Worm (Caenorhabditis elegans) whole organism, L2 larva: Measurements from ENCODE around the gene clec-79.

Source experiments
- R02D3.7 ChIP-seq: fragments of 150-350 bp; optimal IDR thresholded peaks from 2 replicates; lab custom pipeline; 2014; ENCODE audit warnings: missing biosample characterization, missing genetic modification characterization
- Y55F3AM.14 ChIP-seq: fragments of 200-800 bp; sonication (Bioruptor generic); optimal IDR thresholded peaks from 2 replicates; lab custom pipeline; 2018; ENCODE audit warnings: mild to moderate bottlenecking, missing genetic modification characterization, missing compliant biosample characterization
- ZK546.5 ChIP-seq: sonication (generic microtip); optimal IDR thresholded peaks from 2 replicates; lab custom pipeline; 2017; ENCODE audit warnings: missing biosample characterization, missing genetic modification characterization
- aly-2 ChIP-seq: fragments of 150-350 bp; optimal IDR thresholded peaks from 2 replicates; lab custom pipeline; 2014; ENCODE audit warnings: missing biosample characterization, missing genetic modification characterization
- ama-1 ChIP-seq: fragments of 150-350 bp; optimal IDR thresholded peaks from 2 replicates; lab custom pipeline; 2018; ENCODE audit warnings: inconsistent platforms
- blmp-1 ChIP-seq: sonication (generic microtip); optimal IDR thresholded peaks from 2 replicates; lab custom pipeline; 2017; ENCODE audit warnings: missing genetic modification characterization, mild to moderate bottlenecking, missing compliant biosample characterization, antibody characterized with exemption, moderate library complexity; ENCODE audit not compliant: insufficient read depth
- ceh-16 ChIP-seq: fragments of 150-350 bp; optimal IDR thresholded peaks from 2 replicates; lab custom pipeline; 2014; ENCODE audit warnings: missing biosample characterization, missing genetic modification characterization
- ceh-82 ChIP-seq: fragments of 150-350 bp; optimal IDR thresholded peaks from 2 replicates; lab custom pipeline; 2014; ENCODE audit warnings: missing biosample characterization, missing genetic modification characterization
- crh-2 ChIP-seq: sonication (generic microtip); optimal IDR thresholded peaks from 2 replicates; lab custom pipeline; 2017; ENCODE audit warnings: missing biosample characterization, missing genetic modification characterization
- dmd-4 ChIP-seq: sonication (generic microtip); optimal IDR thresholded peaks from 2 replicates; lab custom pipeline; 2017; ENCODE audit warnings: missing biosample characterization, missing genetic modification characterization
- egl-27 ChIP-seq: sonication (generic microtip); optimal IDR thresholded peaks from 3 replicates; lab custom pipeline; 2017; ENCODE audit warnings: missing biosample characterization, missing genetic modification reagents, missing genetic modification characterization
- elt-1 ChIP-seq: fragments of 150-350 bp; optimal IDR thresholded peaks from 2 replicates; lab custom pipeline; 2014; ENCODE audit warnings: missing biosample characterization, missing genetic modification characterization
- fos-1 ChIP-seq: fragments of 150-350 bp; optimal IDR thresholded peaks from 2 replicates; lab custom pipeline; 2014; ENCODE audit warnings: missing biosample characterization, missing genetic modification characterization
- gmeb-1 ChIP-seq: fragments of 150-350 bp; optimal IDR thresholded peaks from 2 replicates; lab custom pipeline; 2014; ENCODE audit warnings: missing biosample characterization, missing genetic modification characterization
- lin-11 ChIP-seq: fragments of 150-350 bp; sonication (generic microtip); optimal IDR thresholded peaks from 2 replicates; lab custom pipeline; 2014; ENCODE audit warnings: missing biosample characterization, missing genetic modification characterization, inconsistent platforms, mixed read lengths
- mbf-1 ChIP-seq: sonication (generic microtip); optimal IDR thresholded peaks from 2 replicates; lab custom pipeline; 2017; ENCODE audit warnings: missing biosample characterization, missing genetic modification characterization
- mdl-1 ChIP-seq, 2 experiments: fragments of 150-350 bp in 1 of 2; sonication (generic microtip) in 1 of 2; optimal IDR thresholded peaks; 2 replicates each; lab custom pipeline; 2017; ENCODE audit warnings: missing biosample characterization in 2 of 2, missing genetic modification characterization in 2 of 2
- nhr-10 ChIP-seq: sonication (generic microtip); optimal IDR thresholded peaks from 2 replicates; lab custom pipeline; 2017; ENCODE audit warnings: missing biosample characterization, missing genetic modification characterization
- nhr-12 ChIP-seq: fragments of 150-350 bp; optimal IDR thresholded peaks from 2 replicates; lab custom pipeline; 2014; ENCODE audit warnings: missing biosample characterization, missing genetic modification characterization
- nhr-21 ChIP-seq: fragments of 150-350 bp; optimal IDR thresholded peaks from 2 replicates; lab custom pipeline; 2014; ENCODE audit warnings: missing biosample characterization, missing genetic modification characterization
- nhr-23 ChIP-seq: fragments of 150-350 bp; optimal IDR thresholded peaks from 2 replicates; lab custom pipeline; 2014; ENCODE audit warnings: missing biosample characterization, missing genetic modification reagents, missing genetic modification characterization
- nhr-25 ChIP-seq: fragments of 150-350 bp; sonication (generic microtip); optimal IDR thresholded peaks from 3 replicates; lab custom pipeline; 2014; ENCODE audit warnings: missing biosample characterization, missing genetic modification characterization
- nhr-6 ChIP-seq: fragments of 150-350 bp; optimal IDR thresholded peaks from 2 replicates; lab custom pipeline; 2014; ENCODE audit warnings: missing biosample characterization, missing genetic modification characterization
- peb-1 ChIP-seq: fragments of 150-350 bp; optimal IDR thresholded peaks from 2 replicates; lab custom pipeline; 2014; ENCODE audit warnings: missing biosample characterization, missing genetic modification characterization
- sem-4 ChIP-seq: fragments of 150-350 bp; optimal IDR thresholded peaks from 2 replicates; lab custom pipeline; 2014; ENCODE audit warnings: missing biosample characterization, missing genetic modification reagents, missing genetic modification characterization
- sma-3 ChIP-seq: sonication (generic microtip); optimal IDR thresholded peaks from 2 replicates; lab custom pipeline; 2016; ENCODE audit warnings: missing genetic modification reagents, missing genetic modification characterization, missing compliant biosample characterization
- sma-9 ChIP-seq, 2 experiments: fragments of 150-350 bp in 1 of 2; sonication (generic microtip) in 1 of 2; optimal IDR thresholded peaks; 2 replicates each; lab custom pipeline; 2014 to 2016; ENCODE audit warnings: missing genetic modification characterization in 2 of 2, mild to moderate bottlenecking in 1 of 2, missing biosample characterization in 1 of 2, missing compliant biosample characterization in 1 of 2, missing genetic modification reagents in 1 of 2, moderate library complexity in 1 of 2
- unc-55 ChIP-seq: fragments of 150-350 bp; sonication (generic microtip); optimal IDR thresholded peaks from 3 replicates; lab custom pipeline; 2014; ENCODE audit warnings: missing biosample characterization, missing genetic modification reagents, missing genetic modification characterization
- unc-62 ChIP-seq: fragments of 150-350 bp; optimal IDR thresholded peaks from 2 replicates; lab custom pipeline; 2014; ENCODE audit warnings: missing biosample characterization, missing genetic modification reagents, missing genetic modification characterization
- zag-1 ChIP-seq: fragments of 150-350 bp; optimal IDR thresholded peaks from 2 replicates; lab custom pipeline; 2014; ENCODE audit warnings: missing biosample characterization, missing genetic modification characterization
- ztf-1 ChIP-seq: fragments of 200-800 bp; sonication (Bioruptor generic); conservative IDR thresholded peaks from 2 replicates; pipeline ENCODE4 v1.3.6; 2022; ENCODE audit warnings: missing genetic modification characterization, missing compliant biosample characterization
- ztf-11 ChIP-seq: sonication (generic microtip); optimal IDR thresholded peaks from 2 replicates; lab custom pipeline; 2017; ENCODE audit warnings: missing biosample characterization, missing genetic modification characterization

Gene clec-79

DNA sequence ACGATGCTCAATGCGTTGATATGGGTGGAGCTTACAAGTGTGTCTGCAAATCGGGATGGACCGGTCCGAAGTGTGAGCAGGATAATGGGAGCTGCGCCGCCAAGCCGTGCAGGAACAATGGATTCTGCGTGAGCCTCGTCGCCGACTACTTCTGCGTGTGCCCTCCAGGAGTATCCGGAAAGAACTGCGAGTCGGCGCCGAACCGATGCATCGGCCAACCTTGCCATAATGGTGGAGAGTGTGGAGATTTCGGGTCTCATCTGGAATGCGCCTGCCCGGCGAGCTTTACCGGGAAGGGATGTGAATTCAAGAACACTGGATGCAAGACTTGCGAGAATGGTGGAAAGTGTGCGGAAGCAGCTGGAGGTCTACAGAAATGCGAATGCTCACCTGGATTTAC lies 36.8 kb downstream of the clec-79 start:
- TF ChIP-seq fos-1 (no peak), R02D3.7 (tag; lab: Kevin White, UChicago) (no peak), Y55F3AM.14 (no peak), unc-62 (no peak), blmp-1 (tag; lab: Kevin White, UChicago) (no peak), nhr-25 (tag; lab: Kevin White, UChicago) (no peak), ZK546.5 (tag; lab: Kevin White, UChicago) (no peak), egl-27 (tag; lab: Kevin White, UChicago) (no peak), ceh-16 (tag; lab: Kevin White, UChicago) (no peak), zag-1 (tag; lab: Kevin White, UChicago) (no peak), sem-4 (tag; lab: Kevin White, UChicago) (no peak), nhr-6 (tag; lab: Kevin White, UChicago) (no peak), nhr-12 (tag; lab: Kevin White, UChicago) (no peak), ama-1 (lab: Kevin White, UChicago) (no peak), ceh-82 (tag; lab: Kevin White, UChicago) (no peak), crh-2 (tag; lab: Kevin White, UChicago) (no peak), mbf-1 (tag; lab: Kevin White, UChicago) (no peak)

DNA sequence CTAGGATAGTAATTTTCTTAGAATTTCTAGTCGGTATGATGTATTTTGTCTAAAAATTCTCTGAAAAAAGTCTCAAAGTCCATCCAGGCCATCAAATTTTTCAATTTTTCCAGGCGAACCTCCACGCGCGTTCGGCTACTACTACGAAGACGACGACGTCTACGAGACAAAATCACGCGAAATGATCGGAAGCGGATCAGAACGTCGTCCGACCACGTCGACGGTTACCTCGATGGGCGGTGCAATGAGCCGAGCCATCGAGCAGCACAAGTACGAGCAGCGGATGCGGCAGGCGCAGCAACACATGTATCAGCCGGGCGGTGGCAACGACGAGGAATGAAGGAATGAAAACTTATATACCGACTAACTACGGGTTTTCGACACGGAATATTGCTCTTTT lies 40.5 kb downstream of the clec-79 start:
- no peak for TF ChIP-seq peb-1
- no peak for TF ChIP-seq nhr-12 (tag; lab: Kevin White, UChicago)
- TF ChIP-seq lin-11: no peak
- TF ChIP-seq mdl-1 (tag; optimal IDR thresholded peaks at IDR 0.05; lab: Kevin White, UChicago): no peak
- TF ChIP-seq sma-3 (GFP tag; lab: Kevin White, UChicago): no peak
- TF ChIP-seq, all 48 proteins: peak for 0

DNA sequence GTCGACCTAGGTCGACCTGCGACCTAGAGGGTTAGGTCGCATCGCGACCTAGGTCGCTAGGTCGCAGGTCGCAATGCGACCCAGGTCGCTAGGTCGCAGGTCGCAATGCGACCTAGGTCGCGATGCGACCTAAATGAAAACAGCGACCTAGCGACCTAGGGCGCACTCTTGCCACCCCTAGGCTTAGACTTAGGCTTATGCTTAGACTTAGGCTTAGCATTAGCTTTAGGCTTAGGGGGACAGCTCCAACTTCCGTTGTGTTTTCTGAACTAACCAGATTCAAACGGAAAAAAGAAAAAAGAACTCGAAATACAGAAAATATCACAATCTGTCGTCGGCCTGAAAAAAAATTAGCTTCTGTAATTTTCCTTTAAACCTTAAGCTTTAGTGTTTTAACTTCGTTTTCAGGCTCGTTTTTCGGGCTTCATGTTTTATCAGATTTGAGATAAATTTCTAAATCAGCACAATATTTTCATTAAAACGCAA lies 41.2 kb downstream of the clec-79 start:
- peak; percentile 5 for TF ChIP-seq unc-55 (GFP tag; lab: Kevin White, UChicago)
- TF ChIP-seq nhr-25 (tag; lab: Kevin White, UChicago): peak; percentile 14
- no peak for TF ChIP-seq lin-11
- no peak for TF ChIP-seq nhr-10 (tag; lab: Kevin White, UChicago)

DNA sequence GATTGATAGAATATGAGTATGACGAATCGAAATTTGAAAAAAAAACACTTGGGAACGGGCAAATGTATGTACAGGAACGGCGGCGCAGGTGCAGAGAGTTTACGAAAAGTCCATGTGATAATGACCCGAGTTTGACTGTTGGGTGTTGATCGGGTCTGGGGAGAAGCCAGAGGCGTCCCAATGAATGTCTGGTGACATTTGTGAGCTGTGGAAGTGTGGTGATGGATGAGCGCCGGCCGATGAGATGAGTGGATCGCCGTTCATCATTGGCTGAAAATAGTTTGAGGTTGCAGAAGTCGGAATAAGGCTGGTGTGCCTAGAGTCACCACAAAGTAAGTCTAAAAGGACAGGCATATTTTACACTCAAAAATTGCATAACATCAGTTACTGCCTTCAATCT lies 42.5 kb downstream of the clec-79 start:
- TF ChIP-seq nhr-21: no peak
- no peak for TF ChIP-seq ceh-16 (tag; lab: Kevin White, UChicago)
- no peak for TF ChIP-seq nhr-10 (tag; lab: Kevin White, UChicago)
- TF ChIP-seq aly-2 (tag; lab: Kevin White, UChicago): no peak
- TF ChIP-seq mbf-1 (tag; lab: Kevin White, UChicago): no peak
- no peak for TF ChIP-seq nhr-12 (tag; lab: Kevin White, UChicago)
- no peak for TF ChIP-seq R02D3.7 (tag; lab: Kevin White, UChicago)
- TF ChIP-seq sma-9 (GFP tag; optimal IDR thresholded peaks at IDR 0.05; lab: Kevin White, UChicago): no peak
- no peak for TF ChIP-seq sma-9 (tag; optimal IDR thresholded peaks at IDR 0.05; lab: Kevin White, UChicago)

DNA sequence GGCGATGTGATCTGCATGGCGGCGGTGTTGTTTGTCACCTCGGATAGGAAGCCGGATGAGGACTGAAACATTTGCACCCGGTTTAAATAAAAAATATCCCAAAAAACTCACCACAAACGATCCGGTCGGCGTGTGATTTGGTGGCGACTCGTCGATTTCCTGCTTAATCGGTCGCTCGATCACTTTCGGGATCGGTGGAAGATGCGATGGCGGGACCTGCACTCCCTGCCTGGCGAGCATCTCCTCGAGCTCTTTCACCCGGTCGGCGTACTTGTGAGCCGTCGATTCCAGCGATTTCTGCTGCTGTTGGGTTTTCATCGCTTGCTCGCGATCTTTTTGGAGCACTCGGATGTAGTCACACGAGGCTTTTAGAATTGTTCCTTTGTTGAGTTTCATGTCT lies 43.6 kb downstream of the clec-79 start:
- TF ChIP-seq nhr-12 (tag; lab: Kevin White, UChicago): no peak
- TF ChIP-seq elt-1 (tag; lab: Kevin White, UChicago): no peak
- no peak for TF ChIP-seq sem-4 (tag; lab: Kevin White, UChicago)
- no peak for TF ChIP-seq ztf-1
- TF ChIP-seq dmd-4: no peak
- TF ChIP-seq ztf-11 (tag; lab: Kevin White, UChicago): no peak
- no peak for TF ChIP-seq nhr-10 (tag; lab: Kevin White, UChicago)
- TF ChIP-seq nhr-23 (tag; lab: Kevin White, UChicago): no peak
- no peak for TF ChIP-seq fos-1
- no peak for TF ChIP-seq gmeb-1 (tag; lab: Kevin White, UChicago)
- TF ChIP-seq ZK546.5 (tag; lab: Kevin White, UChicago): no peak
